Worm (Caenorhabditis elegans) whole organism, L2 larva: ENCODE data around the gene reps-1.

Experiments
- C34F6.9 ChIP-seq: fragments of 150-350 bp; optimal IDR thresholded peaks from 2 replicates; lab custom pipeline; 2014; ENCODE audit warnings: missing biosample characterization, missing genetic modification characterization
- Y55F3AM.14 ChIP-seq: fragments of 200-800 bp; sonication (Bioruptor generic); optimal IDR thresholded peaks from 2 replicates; lab custom pipeline; 2018; ENCODE audit warnings: mild to moderate bottlenecking, missing genetic modification characterization, missing compliant biosample characterization
- blmp-1 ChIP-seq: sonication (generic microtip); optimal IDR thresholded peaks from 2 replicates; lab custom pipeline; 2017; ENCODE audit warnings: missing genetic modification characterization, mild to moderate bottlenecking, missing compliant biosample characterization, antibody characterized with exemption, moderate library complexity; ENCODE audit not compliant: insufficient read depth
- ceh-16 ChIP-seq: fragments of 150-350 bp; optimal IDR thresholded peaks from 2 replicates; lab custom pipeline; 2014; ENCODE audit warnings: missing biosample characterization, missing genetic modification characterization
- ceh-82 ChIP-seq: fragments of 150-350 bp; optimal IDR thresholded peaks from 2 replicates; lab custom pipeline; 2014; ENCODE audit warnings: missing biosample characterization, missing genetic modification characterization
- crh-2 ChIP-seq: sonication (generic microtip); optimal IDR thresholded peaks from 2 replicates; lab custom pipeline; 2017; ENCODE audit warnings: missing biosample characterization, missing genetic modification characterization
- egl-27 ChIP-seq: sonication (generic microtip); optimal IDR thresholded peaks from 3 replicates; lab custom pipeline; 2017; ENCODE audit warnings: missing biosample characterization, missing genetic modification reagents, missing genetic modification characterization
- elt-1 ChIP-seq: fragments of 150-350 bp; optimal IDR thresholded peaks from 2 replicates; lab custom pipeline; 2014; ENCODE audit warnings: missing biosample characterization, missing genetic modification characterization
- elt-3 ChIP-seq: sonication (generic microtip); optimal IDR thresholded peaks from 2 replicates; lab custom pipeline; 2017; ENCODE audit warnings: missing biosample characterization, missing genetic modification characterization
- fos-1 ChIP-seq: fragments of 150-350 bp; optimal IDR thresholded peaks from 2 replicates; lab custom pipeline; 2014; ENCODE audit warnings: missing biosample characterization, missing genetic modification characterization
- lin-11 ChIP-seq: fragments of 150-350 bp; sonication (generic microtip); optimal IDR thresholded peaks from 2 replicates; lab custom pipeline; 2014; ENCODE audit warnings: missing biosample characterization, missing genetic modification characterization, inconsistent platforms, mixed read lengths
- lin-13 ChIP-seq: fragments of 150-350 bp; optimal IDR thresholded peaks from 2 replicates; lab custom pipeline; 2014; ENCODE audit warnings: missing biosample characterization, missing genetic modification reagents, missing genetic modification characterization
- lin-39 ChIP-seq: fragments of 150-350 bp; optimal IDR thresholded peaks from 2 replicates; lab custom pipeline; 2014; ENCODE audit warnings: missing biosample characterization, missing genetic modification reagents, missing genetic modification characterization
- lsy-2 ChIP-seq, 2 experiments: fragments of 150-350 bp in 1 of 2; sonication (generic microtip) in 1 of 2; optimal IDR thresholded peaks; 2 replicates each; lab custom pipeline; 2014 to 2017; ENCODE audit warnings: missing biosample characterization in 2 of 2, missing genetic modification characterization in 2 of 2
- mab-5 ChIP-seq: fragments of 150-350 bp; optimal IDR thresholded peaks from 2 replicates; lab custom pipeline; 2014; ENCODE audit warnings: missing biosample characterization, missing genetic modification characterization
- mbf-1 ChIP-seq: sonication (generic microtip); optimal IDR thresholded peaks from 2 replicates; lab custom pipeline; 2017; ENCODE audit warnings: missing biosample characterization, missing genetic modification characterization
- mdl-1 ChIP-seq, 2 experiments: fragments of 150-350 bp in 1 of 2; sonication (generic microtip) in 1 of 2; optimal IDR thresholded peaks; 2 replicates each; lab custom pipeline; 2017; ENCODE audit warnings: missing biosample characterization in 2 of 2, missing genetic modification characterization in 2 of 2
- nhr-10 ChIP-seq: sonication (generic microtip); optimal IDR thresholded peaks from 2 replicates; lab custom pipeline; 2017; ENCODE audit warnings: missing biosample characterization, missing genetic modification characterization
- nhr-129 ChIP-seq: fragments of 150-350 bp; optimal IDR thresholded peaks from 2 replicates; lab custom pipeline; 2014; ENCODE audit warnings: missing biosample characterization, missing genetic modification characterization
- nhr-21 ChIP-seq: fragments of 150-350 bp; optimal IDR thresholded peaks from 2 replicates; lab custom pipeline; 2014; ENCODE audit warnings: missing biosample characterization, missing genetic modification characterization
- nhr-237 ChIP-seq: fragments of 150-350 bp; optimal IDR thresholded peaks from 2 replicates; lab custom pipeline; 2014; ENCODE audit warnings: missing biosample characterization, missing genetic modification characterization
- nhr-25 ChIP-seq: fragments of 150-350 bp; sonication (generic microtip); optimal IDR thresholded peaks from 3 replicates; lab custom pipeline; 2014; ENCODE audit warnings: missing biosample characterization, missing genetic modification characterization
- peb-1 ChIP-seq: fragments of 150-350 bp; optimal IDR thresholded peaks from 2 replicates; lab custom pipeline; 2014; ENCODE audit warnings: missing biosample characterization, missing genetic modification characterization
- sem-4 ChIP-seq: fragments of 150-350 bp; optimal IDR thresholded peaks from 2 replicates; lab custom pipeline; 2014; ENCODE audit warnings: missing biosample characterization, missing genetic modification reagents, missing genetic modification characterization
- skn-1 ChIP-seq: sonication (generic microtip); optimal IDR thresholded peaks from 2 replicates; lab custom pipeline; 2017; ENCODE audit warnings: missing biosample characterization, missing genetic modification characterization
- sma-9 ChIP-seq, 2 experiments: fragments of 150-350 bp in 1 of 2; sonication (generic microtip) in 1 of 2; optimal IDR thresholded peaks; 2 replicates each; lab custom pipeline; 2014 to 2016; ENCODE audit warnings: missing genetic modification characterization in 2 of 2, mild to moderate bottlenecking in 1 of 2, missing biosample characterization in 1 of 2, missing compliant biosample characterization in 1 of 2, missing genetic modification reagents in 1 of 2, moderate library complexity in 1 of 2
- unc-39 ChIP-seq: fragments of 150-350 bp; optimal IDR thresholded peaks from 2 replicates; lab custom pipeline; 2014; ENCODE audit warnings: missing biosample characterization, missing genetic modification characterization
- unc-62 ChIP-seq: fragments of 150-350 bp; optimal IDR thresholded peaks from 2 replicates; lab custom pipeline; 2014; ENCODE audit warnings: missing biosample characterization, missing genetic modification reagents, missing genetic modification characterization
- zag-1 ChIP-seq: fragments of 150-350 bp; optimal IDR thresholded peaks from 2 replicates; lab custom pipeline; 2014; ENCODE audit warnings: missing biosample characterization, missing genetic modification characterization
- ztf-1 ChIP-seq: fragments of 200-800 bp; sonication (Bioruptor generic); conservative IDR thresholded peaks from 2 replicates; pipeline ENCODE4 v1.3.6; 2022; ENCODE audit warnings: missing genetic modification characterization, missing compliant biosample characterization
- ztf-11 ChIP-seq: sonication (generic microtip); optimal IDR thresholded peaks from 2 replicates; lab custom pipeline; 2017; ENCODE audit warnings: missing biosample characterization, missing genetic modification characterization
- ztf-4 ChIP-seq: fragments of 150-350 bp; optimal IDR thresholded peaks from 2 replicates; lab custom pipeline; 2014; ENCODE audit warnings: missing biosample characterization, missing genetic modification characterization

The reps-1 gene

ce11 chrV:19037222-19037621 lies 46.9 kb upstream of the reps-1 start, which contains the start of gene asp-17:
Gene asp-17, minus strand, starts transcription at chrV:19037322.
- TF ChIP-seq elt-1 (tag; lab: Kevin White, UChicago) (no peak), nhr-25 (tag; lab: Kevin White, UChicago) (no peak), ceh-16 (no peak), mdl-1 (tag; optimal IDR thresholded peaks at IDR 0.05; lab: Kevin White, UChicago) (no peak), C34F6.9 (no peak), ceh-82 (tag; lab: Kevin White, UChicago) (no peak), Y55F3AM.14 (GFP tag; lab: Kevin White, UChicago) (no peak), ztf-11 (no peak), unc-62 (GFP tag; lab: Kevin White, UChicago) (no peak), mbf-1 (no peak), peb-1 (no peak), nhr-21 (tag; lab: Kevin White, UChicago) (no peak), crh-2 (tag; lab: Kevin White, UChicago) (no peak), lsy-2 (tag; optimal IDR thresholded peaks at IDR 0.05; lab: Kevin White, UChicago) (no peak), nhr-129 (tag; lab: Kevin White, UChicago) (no peak)

ce11 chrV:19036061-19036460 lies 45.8 kb upstream of the reps-1 start:
- TF ChIP-seq nhr-25 (tag; lab: Kevin White, UChicago): no peak
- no peak for TF ChIP-seq nhr-237
- TF ChIP-seq sma-9 (GFP tag; optimal IDR thresholded peaks at IDR 0.05; lab: Kevin White, UChicago): no peak
- TF ChIP-seq sma-9 (tag; optimal IDR thresholded peaks at IDR 0.05; lab: Kevin White, UChicago): no peak
- no peak for TF ChIP-seq lin-11 (tag; lab: Kevin White, UChicago)
- TF ChIP-seq lsy-2 (tag; optimal IDR thresholded peaks at IDR 0.05; lab: Kevin White, UChicago): no peak
- no peak for TF ChIP-seq unc-39 (tag; lab: Kevin White, UChicago)
- no peak for TF ChIP-seq lin-13 (GFP tag; lab: Kevin White, UChicago)
- no peak for TF ChIP-seq ztf-11
- no peak for TF ChIP-seq mbf-1
- TF ChIP-seq mab-5 (tag; lab: Kevin White, UChicago): no peak
- no peak for TF ChIP-seq peb-1
- no peak for TF ChIP-seq ztf-4 (tag; lab: Kevin White, UChicago)
- no peak for TF ChIP-seq C34F6.9
- TF ChIP-seq nhr-10 (tag; lab: Kevin White, UChicago): no peak
- TF ChIP-seq skn-1 (tag; lab: Kevin White, UChicago): no peak
- TF ChIP-seq mdl-1 (tag; optimal IDR thresholded peaks at IDR 0.05; lab: Kevin White, UChicago): no peak
- no peak for TF ChIP-seq ceh-16
- TF ChIP-seq sem-4 (tag; lab: Kevin White, UChicago): no peak
- TF ChIP-seq nhr-21 (tag; lab: Kevin White, UChicago): no peak

- TF ChIP-seq mdl-1 (tag; optimal IDR thresholded peaks at IDR 0.05; lab: Kevin White, UChicago) (no peak), ztf-4 (tag; lab: Kevin White, UChicago) (no peak), sma-9 (GFP tag; optimal IDR thresholded peaks at IDR 0.05; lab: Kevin White, UChicago) (no peak), sma-9 (tag; optimal IDR thresholded peaks at IDR 0.05; lab: Kevin White, UChicago) (no peak), unc-62 (GFP tag; lab: Kevin White, UChicago) (no peak)
These were observed 41.2 kb upstream of the reps-1 start, which contains the start of gene Y39B6A.27 for ce11 chrV:19031456-19031855. Gene Y39B6A.27, plus strand, starts transcription at chrV:19031756.

- TF ChIP-seq skn-1 (tag; lab: Kevin White, UChicago) (no peak), ztf-11 (no peak), lin-39 (tag; lab: Kevin White, UChicago) (no peak), mbf-1 (no peak), blmp-1 (tag; lab: Kevin White, UChicago) (no peak), fos-1 (tag; lab: Kevin White, UChicago) (no peak), ceh-82 (tag; lab: Kevin White, UChicago) (no peak)
These were observed 37.0 kb upstream of the reps-1 start for ce11 chrV:19027338-19027737.

- TF ChIP-seq mbf-1: no peak
- no peak for TF ChIP-seq nhr-129 (tag; lab: Kevin White, UChicago)
- TF ChIP-seq zag-1 (tag; lab: Kevin White, UChicago): no peak
- no peak for TF ChIP-seq peb-1
- no peak for TF ChIP-seq egl-27
- no peak for TF ChIP-seq sma-9 (GFP tag; optimal IDR thresholded peaks at IDR 0.05; lab: Kevin White, UChicago)
- TF ChIP-seq sma-9 (tag; optimal IDR thresholded peaks at IDR 0.05; lab: Kevin White, UChicago): no peak
- TF ChIP-seq nhr-237: no peak
- no peak for TF ChIP-seq elt-3 (tag; lab: Kevin White, UChicago)
- TF ChIP-seq blmp-1 (tag; lab: Kevin White, UChicago): no peak
- TF ChIP-seq ztf-1 (GFP tag; lab: Robert Waterston, UW): no peak
- TF ChIP-seq lin-13 (GFP tag; lab: Kevin White, UChicago): no peak
- TF ChIP-seq mab-5 (tag; lab: Kevin White, UChicago): no peak
- TF ChIP-seq, all 48 proteins: peak for 0
These were observed 35.9 kb upstream of the reps-1 start, which contains the start of gene Y39B6A.25 for ce11 chrV:19026163-19026562. Gene Y39B6A.25, plus strand, starts transcription at chrV:19026463.
